Worm (Caenorhabditis elegans): ENCODE results near the gene cec-4.

Gene cec-4

ce11 chrIV:7575147-7575768 lies at the start of gene cec-4:
TSS of gene cec-4 (plus strand) at chrIV:7575718.
- TF ChIP-seq mbf-1 (tag; optimal IDR thresholded peaks at IDR 0.05), result no peak
- TF ChIP-seq ceh-16 (tag; optimal IDR thresholded peaks at IDR 0.05), result no peak
- no peak for TF ChIP-seq nhr-12 (tag; optimal IDR thresholded peaks at IDR 0.05)
- TF ChIP-seq nhr-237 (tag; optimal IDR thresholded peaks at IDR 0.05), result no peak
- TF ChIP-seq mdl-1 (tag; optimal IDR thresholded peaks at IDR 0.05), result no peak
- no peak for TF ChIP-seq skn-1 (tag; optimal IDR thresholded peaks at IDR 0.05)
- no peak for TF ChIP-seq aly-2 (tag; optimal IDR thresholded peaks at IDR 0.05)
- peak; percentile 14 for TF ChIP-seq unc-55 (GFP tag; optimal IDR thresholded peaks at IDR 0.05)
- TF ChIP-seq nhr-21 (tag; optimal IDR thresholded peaks at IDR 0.05), result no peak

DNA sequence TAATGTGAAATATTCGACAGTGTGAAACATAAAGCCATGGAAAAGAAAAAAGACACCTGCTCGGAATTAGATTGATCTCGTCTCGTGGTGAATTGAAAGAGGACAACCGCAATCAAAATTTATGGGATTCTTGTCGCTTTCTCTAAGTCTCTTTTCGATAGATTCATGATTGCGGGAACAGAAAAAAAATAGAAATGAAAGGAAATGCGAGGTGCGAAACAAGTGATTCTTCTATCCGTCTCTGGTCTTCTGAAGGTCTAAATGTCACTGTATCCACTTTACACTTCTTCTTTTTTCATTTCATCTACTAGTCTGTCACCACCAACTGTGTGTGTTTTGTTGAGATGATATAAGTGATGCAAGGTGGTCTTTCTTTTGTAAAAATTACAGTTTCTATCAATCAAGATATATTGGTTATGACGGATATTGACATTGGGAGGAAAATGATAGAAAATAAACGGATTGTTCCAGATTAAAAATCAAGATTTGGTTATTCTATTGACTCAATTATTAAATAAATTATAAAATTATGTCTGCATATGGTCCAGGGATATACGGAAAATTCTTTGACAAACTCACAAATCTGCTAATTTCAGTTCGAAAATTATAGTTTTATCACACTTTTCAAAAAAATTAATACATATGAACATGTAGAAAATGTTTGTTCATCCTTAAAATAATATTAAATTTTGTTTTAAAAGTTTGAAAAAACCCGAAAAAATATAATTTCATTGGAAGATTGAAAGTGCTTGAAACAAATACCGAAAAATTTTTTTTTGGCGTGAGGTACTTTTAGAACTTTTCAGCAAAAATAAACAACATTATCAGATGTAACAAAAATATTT lies 45.1 kb upstream of the cec-4 start:
- TF ChIP-seq fos-1 (tag; optimal IDR thresholded peaks at IDR 0.05), result peak; percentile 34
- TF ChIP-seq nhr-12 (tag; optimal IDR thresholded peaks at IDR 0.05), result no peak

DNA sequence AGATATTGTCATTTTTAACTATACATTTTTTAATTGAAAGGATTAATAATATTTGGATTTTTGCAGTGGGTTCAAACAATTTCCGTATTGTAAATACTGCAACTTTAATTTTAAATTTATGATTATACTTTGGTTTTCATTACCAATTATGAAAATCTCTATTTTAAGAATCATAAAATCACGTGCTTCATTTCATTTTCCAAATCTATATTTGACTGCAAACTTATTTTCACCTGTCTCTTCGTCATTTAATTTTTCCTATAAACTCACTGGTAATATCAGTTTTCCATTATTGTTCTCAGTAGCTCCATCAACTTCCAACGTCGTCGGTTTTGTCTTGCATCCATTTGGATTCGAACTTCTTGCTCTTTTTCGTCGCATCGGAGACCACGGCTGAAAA lies 43.2 kb upstream of the cec-4 start, which contains the start of gene R05G6.1:
Gene R05G6.1 (plus strand): TSS at position 301 of the 400 bp plus-strand sequence.
- TF ChIP-seq zag-1 (tag; optimal IDR thresholded peaks at IDR 0.05) (no peak), lsy-2 (tag; optimal IDR thresholded peaks at IDR 0.05) (no peak), snpc-4 (tag; optimal IDR thresholded peaks at IDR 0.05) (no peak), aly-2 (tag; optimal IDR thresholded peaks at IDR 0.05) (no peak), nhr-12 (tag; optimal IDR thresholded peaks at IDR 0.05) (no peak), ama-1 (optimal IDR thresholded peaks at IDR 0.05) (no peak)

DNA sequence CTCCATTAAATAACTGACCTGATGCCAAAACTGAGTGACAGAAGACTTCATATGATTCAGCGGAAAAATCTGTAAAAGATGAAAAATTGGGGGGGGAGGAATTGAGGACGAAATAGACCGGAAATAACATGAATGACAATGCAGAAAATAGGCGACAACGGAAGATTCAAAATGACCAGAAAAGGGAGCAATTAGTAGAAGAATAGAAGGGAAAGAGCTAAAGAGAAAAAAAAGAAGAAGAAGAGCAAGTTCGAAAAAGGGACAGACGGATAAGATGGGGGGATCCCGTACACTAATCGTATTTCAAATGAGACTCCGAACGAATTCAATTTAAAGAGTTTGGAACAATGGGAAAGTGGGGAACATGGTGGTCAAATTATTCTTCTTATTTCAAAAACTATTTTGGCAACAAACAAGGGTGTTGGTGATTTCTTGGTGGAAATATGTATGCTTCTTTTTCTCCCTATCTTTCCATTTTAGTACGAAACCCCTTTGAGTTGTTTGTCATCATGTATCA lies 33.0 kb upstream of the cec-4 start, which contains the start of gene R05G6.10:
Gene R05G6.10 (minus strand): TSS at position 51 of the 517 bp plus-strand sequence.
- TF ChIP-seq nhr-237 (tag; optimal IDR thresholded peaks at IDR 0.05) (no peak), zag-1 (tag; optimal IDR thresholded peaks at IDR 0.05) (peak; percentile 2)

ce11 chrIV:7543662-7544061 lies 31.9 kb upstream of the cec-4 start:
- no peak for TF ChIP-seq fos-1 (tag; optimal IDR thresholded peaks at IDR 0.05)
- no peak for TF ChIP-seq nhr-12 (tag; optimal IDR thresholded peaks at IDR 0.05)
- TF ChIP-seq mbf-1 (tag; optimal IDR thresholded peaks at IDR 0.05), result no peak
- TF ChIP-seq ztf-11 (tag; optimal IDR thresholded peaks at IDR 0.05), result no peak
- TF ChIP-seq dmd-4 (tag; optimal IDR thresholded peaks at IDR 0.05), result no peak
- no peak for TF ChIP-seq lsy-2 (tag; optimal IDR thresholded peaks at IDR 0.05)
- no peak for TF ChIP-seq aly-2 (tag; optimal IDR thresholded peaks at IDR 0.05)
- TF ChIP-seq F13H6.1 (tag; optimal IDR thresholded peaks at IDR 0.05), result no peak
- TF ChIP-seq crh-2 (tag; optimal IDR thresholded peaks at IDR 0.05), result no peak
- TF ChIP-seq elt-1 (tag; optimal IDR thresholded peaks at IDR 0.05), result no peak

DNA sequence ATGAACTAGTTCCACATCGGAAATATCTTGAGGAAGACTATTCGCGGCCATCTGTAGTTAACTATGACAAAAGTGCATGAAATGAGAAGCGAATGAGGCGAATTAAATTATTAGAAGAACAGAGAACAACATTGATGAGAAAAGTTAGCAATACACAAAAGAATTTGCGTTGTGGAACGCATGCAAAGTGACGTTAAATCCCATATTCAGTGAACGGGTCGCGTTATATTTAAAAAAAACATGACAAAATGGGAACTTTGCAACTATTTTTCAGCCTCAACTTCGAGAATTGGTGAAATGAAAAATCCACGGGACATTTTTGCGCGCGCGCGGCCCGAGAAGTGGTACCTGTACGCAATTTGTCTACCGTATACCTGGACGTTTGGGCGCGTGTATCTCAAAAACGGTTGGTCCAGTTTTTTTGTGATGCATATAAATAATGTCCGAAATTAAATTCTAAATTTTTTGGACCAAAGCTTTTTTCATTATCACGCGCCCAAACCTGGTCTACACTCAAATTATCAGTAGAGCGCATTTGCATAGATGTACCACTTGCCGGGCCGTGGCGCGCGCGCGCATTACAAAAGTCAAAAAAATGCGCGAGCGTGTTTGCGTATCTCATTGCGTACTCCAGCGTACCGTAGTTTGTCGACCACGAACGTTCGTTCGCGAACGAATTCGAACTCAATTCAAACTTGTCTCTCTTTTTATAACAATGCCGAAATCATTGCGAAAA lies 27.5 kb upstream of the cec-4 start, which contains the start of the genes cdd-2 and oef-1:
Gene cdd-2 (minus strand): TSS at position 51 of the 736 bp plus-strand sequence.
Gene oef-1 (plus strand): TSS at position 575 of the 736 bp plus-strand sequence.
- TF ChIP-seq unc-39 (tag; optimal IDR thresholded peaks at IDR 0.05), result no peak
- no peak for TF ChIP-seq nhr-237 (tag; optimal IDR thresholded peaks at IDR 0.05)
- no peak for TF ChIP-seq R02D3.7 (tag; optimal IDR thresholded peaks at IDR 0.05)
- TF ChIP-seq lin-13 (GFP tag; optimal IDR thresholded peaks at IDR 0.05), result no peak
- no peak for TF ChIP-seq nhr-77 (tag; optimal IDR thresholded peaks at IDR 0.05)
- no peak for TF ChIP-seq mbf-1 (tag; optimal IDR thresholded peaks at IDR 0.05)
- TF ChIP-seq nhr-21 (tag; optimal IDR thresholded peaks at IDR 0.05), result no peak
- no peak for TF ChIP-seq ztf-11 (tag; optimal IDR thresholded peaks at IDR 0.05)
- no peak for TF ChIP-seq lin-39 (tag; optimal IDR thresholded peaks at IDR 0.05)
- TF ChIP-seq ama-1 (optimal IDR thresholded peaks at IDR 0.05), result no peak
- TF ChIP-seq ZK546.5 (tag; optimal IDR thresholded peaks at IDR 0.05), result no peak
- TF ChIP-seq alr-1 (tag; optimal IDR thresholded peaks at IDR 0.05), result no peak
